Worm (Caenorhabditis elegans) whole organism, early embryonic: ENCODE measurements around the gene E02A10.4.

ENCODE experiments used
- B0310.2 ChIP-seq: sonication (generic microtip); optimal IDR thresholded peaks from 2 replicates; lab custom pipeline; 2016; ENCODE audit warnings: mild to moderate bottlenecking, missing genetic modification characterization, missing compliant biosample characterization
- F13C5.2 ChIP-seq: sonication (generic microtip); optimal IDR thresholded peaks from 2 replicates; lab custom pipeline; 2017; ENCODE audit warnings: mild to moderate bottlenecking, missing genetic modification characterization, inconsistent platforms, missing compliant biosample characterization
- aly-1 ChIP-seq: sonication (generic microtip); optimal IDR thresholded peaks from 2 replicates; lab custom pipeline; 2016; ENCODE audit warnings: missing genetic modification characterization, missing compliant biosample characterization
- ama-1 ChIP-seq: fragments of 150-350 bp; optimal IDR thresholded peaks from 2 replicates; lab custom pipeline; 2014
- ceh-13 ChIP-seq: fragments of 200-800 bp; sonication (Bioruptor generic); optimal IDR thresholded peaks from 2 replicates; lab custom pipeline; 2018; ENCODE audit warnings: mild to moderate bottlenecking, missing genetic modification characterization, missing compliant biosample characterization
- ceh-36 ChIP-seq: sonication (generic microtip); optimal IDR thresholded peaks from 2 replicates; lab custom pipeline; 2016; ENCODE audit warnings: missing genetic modification characterization, inconsistent platforms, missing compliant biosample characterization
- ets-7 ChIP-seq: sonication (generic microtip); optimal IDR thresholded peaks from 2 replicates; lab custom pipeline; 2016; ENCODE audit warnings: missing genotype, missing genetic modification characterization, missing compliant biosample characterization
- flt-1 ChIP-seq: fragments of 200-800 bp; sonication (Bioruptor generic); IDR thresholded peaks from 2 replicates; pipeline ENCODE4 v1.3.6; 2022; ENCODE audit warnings: missing genetic modification characterization, missing compliant biosample characterization
- hmbx-1 ChIP-seq: sonication (generic microtip); optimal IDR thresholded peaks from 2 replicates; lab custom pipeline; 2016; ENCODE audit warnings: mild to moderate bottlenecking, missing genetic modification characterization, missing compliant biosample characterization
- hmg-4 ChIP-seq: fragments of 200-800 bp; sonication (Bioruptor generic); optimal IDR thresholded peaks from 2 replicates; lab custom pipeline; 2018; ENCODE audit warnings: mild to moderate bottlenecking, missing genetic modification characterization, missing compliant biosample characterization
- hnd-1 ChIP-seq: sonication (generic microtip); optimal IDR thresholded peaks from 2 replicates; lab custom pipeline; 2016; ENCODE audit warnings: missing genetic modification characterization, missing compliant biosample characterization
- pes-1 ChIP-seq: fragments of 200-800 bp; sonication (Bioruptor generic); IDR thresholded peaks from 2 replicates; pipeline ENCODE4 v1.3.6; 2022; ENCODE audit warnings: missing genetic modification reagents, missing genetic modification characterization, missing compliant biosample characterization
- scrt-1 ChIP-seq: fragments of 200-800 bp; sonication (Bioruptor generic); IDR thresholded peaks from 2 replicates; pipeline ENCODE4 v1.3.6; 2022; ENCODE audit warnings: missing genetic modification characterization, missing compliant biosample characterization
- sea-1 ChIP-seq: fragments of 200-800 bp; sonication (Bioruptor generic); conservative IDR thresholded peaks from 2 replicates; pipeline ENCODE4 v1.3.6; 2022; ENCODE audit warnings: missing genetic modification characterization, missing compliant biosample characterization
- tbx-11 ChIP-seq: fragments of 200-800 bp; sonication (Bioruptor generic); IDR thresholded peaks from 2 replicates; pipeline ENCODE4 v1.3.6; 2022; ENCODE audit warnings: missing genetic modification characterization, missing compliant biosample characterization
- tbx-37 ChIP-seq: fragments of 200-800 bp; sonication (Bioruptor generic); conservative IDR thresholded peaks from 2 replicates; pipeline ENCODE4 v1.3.6; 2022; ENCODE audit warnings: missing genetic modification reagents, missing genetic modification characterization, missing compliant biosample characterization
- tra-4 ChIP-seq: sonication (generic microtip); optimal IDR thresholded peaks from 2 replicates; lab custom pipeline; 2017; ENCODE audit warnings: missing genetic modification characterization, missing compliant biosample characterization

The E02A10.4 gene

DNA sequence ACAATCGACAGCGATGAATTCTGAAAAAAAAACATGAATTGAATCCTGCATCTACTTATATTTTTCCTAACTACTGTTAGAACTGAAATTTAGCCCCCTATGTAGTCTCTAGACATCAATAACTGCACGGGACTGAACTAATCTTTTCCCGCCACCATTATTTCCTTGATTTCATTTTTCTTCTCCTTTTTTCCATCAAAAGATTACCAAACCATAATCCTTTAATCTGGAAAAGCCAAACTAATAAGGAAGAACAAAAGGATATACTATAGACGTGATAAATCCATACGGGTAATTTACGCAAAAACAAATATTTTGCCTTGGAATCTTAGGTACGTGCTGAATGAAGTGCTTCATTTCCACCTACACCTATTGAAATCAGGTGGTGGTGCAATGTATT, 438 bp downstream of the E02A10.4 start:
- TF ChIP-seq tbx-37 (no peak), tra-4 (no peak)

ce11 chrV:12564902-12565301, 2.8 kb downstream of the E02A10.4 start:
- TF ChIP-seq B0310.2 (tag; lab: Kevin White, UChicago) (no peak), ets-7 (tag; lab: Kevin White, UChicago) (no peak), tbx-37 (no peak), F13C5.2 (tag; lab: Kevin White, UChicago) (no peak), ama-1 (lab: Kevin White, UChicago) (no peak), pes-1 (GFP tag; lab: Robert Waterston, UW) (no peak)

- TF ChIP-seq ets-7 (tag; lab: Kevin White, UChicago) (no peak), hmg-4 (GFP tag; lab: Kevin White, UChicago) (no peak), aly-1 (tag; lab: Kevin White, UChicago) (no peak), tra-4 (no peak), scrt-1 (GFP tag; lab: Robert Waterston, UW) (no peak)
These were observed 4.6 kb downstream of the E02A10.4 start, which contains the start of gene mrps-5 for ce11 chrV:12563187-12563586. Gene mrps-5, plus strand, starts transcription at chrV:12563487.

DNA sequence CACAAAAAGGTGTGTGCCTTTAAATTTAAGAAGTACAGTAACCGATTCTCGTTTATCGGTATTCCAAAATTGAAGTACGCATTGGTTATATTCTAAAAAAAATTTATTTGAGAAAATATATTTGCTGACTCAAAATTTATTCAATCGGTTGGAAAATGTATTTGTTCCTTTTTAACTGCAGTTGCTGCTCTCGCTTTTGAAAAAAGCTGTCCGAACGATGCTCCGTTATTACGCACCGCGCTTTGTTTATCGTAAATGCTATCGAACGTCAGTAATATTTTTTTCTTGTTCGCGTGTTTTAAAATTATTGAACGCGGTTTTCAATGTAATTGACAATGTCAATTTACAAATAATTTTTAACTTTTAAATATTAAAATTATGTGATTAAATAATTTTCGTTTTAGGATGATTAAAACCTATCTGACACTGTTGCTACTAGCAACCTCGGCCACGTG, 7.4 kb downstream of the E02A10.4 start, which contains the start of gene sel-1:
Gene sel-1, plus strand, starts transcription at position 405 of the 455 bp plus-strand sequence.
- TF ChIP-seq ets-7 (tag; lab: Kevin White, UChicago) (no peak), ceh-36 (tag; lab: Kevin White, UChicago) (no peak), tra-4 (no peak), tbx-37 (no peak), hnd-1 (no peak), pes-1 (GFP tag; lab: Robert Waterston, UW) (no peak), ama-1 (lab: Kevin White, UChicago) (no peak), aly-1 (tag; lab: Kevin White, UChicago) (no peak), tbx-11 (no peak), B0310.2 (tag; lab: Kevin White, UChicago) (no peak), hmbx-1 (tag; lab: Kevin White, UChicago) (no peak), hmg-4 (GFP tag; lab: Kevin White, UChicago) (no peak), F13C5.2 (tag; lab: Kevin White, UChicago) (no peak), ceh-13 (GFP tag; lab: Kevin White, UChicago) (no peak), scrt-1 (GFP tag; lab: Robert Waterston, UW) (no peak), flt-1 (GFP tag; lab: Robert Waterston, UW) (no peak), sea-1 (no peak)

ce11 chrV:12556904-12557303, 10.8 kb downstream of the E02A10.4 start:
- TF ChIP-seq hmbx-1 (tag; lab: Kevin White, UChicago) (no peak), scrt-1 (GFP tag; lab: Robert Waterston, UW) (no peak), hnd-1 (no peak), sea-1 (no peak), hmg-4 (GFP tag; lab: Kevin White, UChicago) (no peak), tra-4 (no peak), tbx-11 (no peak), tbx-37 (no peak)

- TF ChIP-seq ama-1 (lab: Kevin White, UChicago) (no peak), hmbx-1 (tag; lab: Kevin White, UChicago) (no peak), tbx-37 (no peak), hnd-1 (no peak), pes-1 (GFP tag; lab: Robert Waterston, UW) (no peak), tbx-11 (no peak), scrt-1 (GFP tag; lab: Robert Waterston, UW) (no peak), sea-1 (no peak)
These were observed 11.9 kb downstream of the E02A10.4 start for ce11 chrV:12555872-12556271.

DNA sequence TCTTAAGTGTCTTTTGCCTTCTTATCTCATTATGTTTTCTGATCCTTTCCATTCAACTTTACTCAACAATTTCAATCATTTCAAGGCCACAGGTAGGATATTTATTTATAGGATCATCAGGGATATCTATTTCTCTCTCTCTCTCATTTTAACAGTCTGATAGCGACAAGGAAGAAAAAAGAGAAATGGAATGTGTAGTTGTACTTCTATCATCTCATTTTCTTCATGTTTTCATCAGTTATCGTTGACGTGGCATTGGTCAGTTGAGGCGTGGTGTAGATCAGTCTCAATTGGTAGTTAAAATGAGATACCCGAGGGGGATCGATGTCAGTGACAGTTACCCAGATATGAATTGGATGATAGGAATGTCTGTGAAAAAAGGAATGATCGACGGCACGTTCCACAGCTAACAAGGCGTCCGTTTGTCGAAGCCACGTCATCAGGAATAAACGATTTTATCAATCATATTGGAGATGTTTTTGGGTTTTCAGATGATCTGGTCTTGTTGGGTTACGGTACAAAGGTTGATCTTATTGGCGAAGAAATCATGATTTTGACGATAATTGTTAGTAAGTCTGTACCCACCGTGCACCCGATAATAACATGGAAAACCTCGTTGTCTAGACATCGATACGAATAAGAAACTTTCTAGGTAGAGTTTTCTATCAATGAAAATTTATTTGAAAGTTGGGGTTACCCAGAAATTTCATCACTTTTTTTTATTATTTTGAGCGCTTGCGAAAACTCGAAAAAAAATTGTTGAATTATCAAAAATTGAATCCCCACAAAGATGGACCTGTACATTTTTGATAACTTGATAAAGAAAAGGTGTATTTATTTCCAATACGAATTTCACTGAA, 13.3 kb downstream of the E02A10.4 start:
- TF ChIP-seq hnd-1 (no peak), tbx-37 (no peak), B0310.2 (tag; lab: Kevin White, UChicago) (no peak), ama-1 (lab: Kevin White, UChicago) (no peak), hmbx-1 (tag; lab: Kevin White, UChicago) (no peak), ceh-13 (GFP tag; lab: Kevin White, UChicago) (no peak), ets-7 (tag; lab: Kevin White, UChicago) (no peak), tbx-11 (no peak), hmg-4 (GFP tag; lab: Kevin White, UChicago) (no peak), sea-1 (no peak)

DNA sequence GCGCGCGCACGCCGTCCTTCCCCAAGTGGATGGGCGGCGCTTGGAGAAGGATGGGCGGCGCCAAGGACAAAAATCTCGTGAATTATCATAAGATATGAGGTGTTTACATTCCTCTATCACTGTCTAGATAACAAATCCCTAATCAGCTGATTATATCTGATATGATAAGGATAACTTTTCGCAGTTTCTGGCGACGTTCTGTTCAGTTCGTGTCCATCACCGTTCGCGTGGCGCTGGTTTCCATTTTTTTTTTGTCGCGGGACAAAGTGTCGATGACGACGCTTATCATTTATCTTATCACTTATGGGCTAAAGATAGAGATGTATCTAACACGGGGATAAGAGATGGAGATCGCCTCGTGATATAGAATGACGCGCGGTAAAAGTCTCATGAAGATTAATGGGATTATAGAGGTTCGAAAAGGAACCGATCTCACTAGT, 14.4 kb downstream of the E02A10.4 start:
- TF ChIP-seq ceh-13 (GFP tag; lab: Kevin White, UChicago) = no peak
- TF ChIP-seq hnd-1 = no peak
- no peak for TF ChIP-seq scrt-1 (GFP tag; lab: Robert Waterston, UW)
- no peak for TF ChIP-seq ceh-36 (tag; lab: Kevin White, UChicago)
- TF ChIP-seq hmbx-1 (tag; lab: Kevin White, UChicago) = no peak
- no peak for TF ChIP-seq pes-1 (GFP tag; lab: Robert Waterston, UW)
- TF ChIP-seq ama-1 (lab: Kevin White, UChicago) = no peak
- TF ChIP-seq B0310.2 (tag; lab: Kevin White, UChicago) = no peak
- no peak for TF ChIP-seq flt-1 (GFP tag; lab: Robert Waterston, UW)
- no peak for TF ChIP-seq tbx-11
- TF ChIP-seq sea-1 = no peak
- no peak for TF ChIP-seq ets-7 (tag; lab: Kevin White, UChicago)
- no peak for TF ChIP-seq hmg-4 (GFP tag; lab: Kevin White, UChicago)
- TF ChIP-seq F13C5.2 (tag; lab: Kevin White, UChicago) = no peak
- no peak for TF ChIP-seq tbx-37
- no peak for TF ChIP-seq aly-1 (tag; lab: Kevin White, UChicago)
- no peak for TF ChIP-seq tra-4
